Worm (Caenorhabditis elegans): ENCODE measurements around the gene C14C10.1.
A peak's percentile ranks its signal among the peaks of the same experiment; 100 is the strongest.

C14C10.1 gene

ce11 chrV:12588030-12588429 lies at the start of gene C14C10.1:
Gene C14C10.1 (plus strand): TSS chrV:12588330.
- no peak for TF ChIP-seq nhr-21 (tag; optimal IDR thresholded peaks at IDR 0.05)

ce11 chrV:12538984-12539852 lies 48.9 kb upstream of the C14C10.1 start:
- no peak for TF ChIP-seq F13H6.1 (tag; optimal IDR thresholded peaks at IDR 0.05)
- no peak for TF ChIP-seq sem-4 (tag; optimal IDR thresholded peaks at IDR 0.05)
- TF ChIP-seq sma-9 (GFP tag; optimal IDR thresholded peaks at IDR 0.05) = peak; percentile 49
- no peak for TF ChIP-seq sma-9 (tag; optimal IDR thresholded peaks at IDR 0.05)
- TF ChIP-seq Y55F3AM.14 (GFP tag; optimal IDR thresholded peaks at IDR 0.05) = peak; percentile 20
- no peak for TF ChIP-seq ztf-4 (tag; optimal IDR thresholded peaks at IDR 0.05)
- no peak for TF ChIP-seq nhr-21 (tag; optimal IDR thresholded peaks at IDR 0.05)
- no peak for TF ChIP-seq blmp-1 (tag; optimal IDR thresholded peaks at IDR 0.05; ENCODE audit: insufficient read depth)
- peak; percentile 23 for TF ChIP-seq fos-1 (tag; optimal IDR thresholded peaks at IDR 0.05)
- TF ChIP-seq nhr-6 (tag; optimal IDR thresholded peaks at IDR 0.05) = no peak
- peak; percentile 56 for TF ChIP-seq elt-1 (tag; optimal IDR thresholded peaks at IDR 0.05)
- no peak for TF ChIP-seq egl-27 (tag; optimal IDR thresholded peaks at IDR 0.05)
- TF ChIP-seq nhr-237 (tag; optimal IDR thresholded peaks at IDR 0.05) = no peak
- no peak for TF ChIP-seq snpc-4 (tag; optimal IDR thresholded peaks at IDR 0.05)
- no peak for TF ChIP-seq ZK546.5 (tag; optimal IDR thresholded peaks at IDR 0.05)
- TF ChIP-seq zag-1 (tag; optimal IDR thresholded peaks at IDR 0.05) = no peak
- TF ChIP-seq mab-5 (tag; optimal IDR thresholded peaks at IDR 0.05) = no peak
- TF ChIP-seq nhr-11 (tag; optimal IDR thresholded peaks at IDR 0.05) = no peak
- TF ChIP-seq nhr-23 (tag; optimal IDR thresholded peaks at IDR 0.05) = no peak
- TF ChIP-seq nhr-25 (tag; optimal IDR thresholded peaks at IDR 0.05) = no peak
- no peak for TF ChIP-seq nhr-77 (tag; optimal IDR thresholded peaks at IDR 0.05)
- TF ChIP-seq lsy-2 (tag; optimal IDR thresholded peaks at IDR 0.05) = peak in 1 of 2 experiments; percentile 44

- TF ChIP-seq zag-1 (tag; optimal IDR thresholded peaks at IDR 0.05) (peak; percentile 8), fos-1 (tag; optimal IDR thresholded peaks at IDR 0.05) (peak; percentile 92), nhr-6 (tag; optimal IDR thresholded peaks at IDR 0.05) (no peak), gmeb-1 (tag; optimal IDR thresholded peaks at IDR 0.05) (no peak), unc-62 (GFP tag; optimal IDR thresholded peaks at IDR 0.05) (peak; percentile 46)
Measured at ce11 chrV:12540018-12540417, 48.1 kb upstream of the C14C10.1 start.

- no peak for TF ChIP-seq aly-2 (tag; optimal IDR thresholded peaks at IDR 0.05)
Measured at ce11 chrV:12540739-12541138, 47.4 kb upstream of the C14C10.1 start, which contains the start of gene F45D3.2. Gene F45D3.2 (plus strand): TSS chrV:12541039.

- TF ChIP-seq nhr-129 (tag; optimal IDR thresholded peaks at IDR 0.05) (no peak), elt-3 (tag; optimal IDR thresholded peaks at IDR 0.05) (no peak), egl-27 (tag; optimal IDR thresholded peaks at IDR 0.05) (no peak), C34F6.9 (tag; optimal IDR thresholded peaks at IDR 0.05) (no peak), nhr-237 (tag; optimal IDR thresholded peaks at IDR 0.05) (no peak), sem-4 (tag; optimal IDR thresholded peaks at IDR 0.05) (no peak), lin-11 (tag; optimal IDR thresholded peaks at IDR 0.05) (no peak), ceh-16 (tag; optimal IDR thresholded peaks at IDR 0.05) (no peak)
Measured at ce11 chrV:12541207-12541606, 46.9 kb upstream of the C14C10.1 start.

- no peak for TF ChIP-seq elt-1 (tag; optimal IDR thresholded peaks at IDR 0.05)
- TF ChIP-seq nhr-25 (tag; optimal IDR thresholded peaks at IDR 0.05) = peak; percentile 37
- peak in 1 of 2 experiments; percentile 43 for TF ChIP-seq lsy-2 (tag; optimal IDR thresholded peaks at IDR 0.05)
- peak; percentile 83 for TF ChIP-seq nhr-11 (tag; optimal IDR thresholded peaks at IDR 0.05)
- no peak for TF ChIP-seq nhr-129 (tag; optimal IDR thresholded peaks at IDR 0.05)
- no peak for TF ChIP-seq unc-62 (GFP tag; optimal IDR thresholded peaks at IDR 0.05)
- peak; percentile 48 for TF ChIP-seq blmp-1 (tag; optimal IDR thresholded peaks at IDR 0.05; ENCODE audit: insufficient read depth)
- TF ChIP-seq ZK546.5 (tag; optimal IDR thresholded peaks at IDR 0.05) = no peak
- TF ChIP-seq nhr-23 (tag; optimal IDR thresholded peaks at IDR 0.05) = no peak
- TF ChIP-seq nhr-21 (tag; optimal IDR thresholded peaks at IDR 0.05) = peak; percentile 60
- TF ChIP-seq egl-27 (tag; optimal IDR thresholded peaks at IDR 0.05) = no peak
- no peak for TF ChIP-seq nhr-6 (tag; optimal IDR thresholded peaks at IDR 0.05)
- no peak for TF ChIP-seq sma-3 (GFP tag; optimal IDR thresholded peaks at IDR 0.05)
- TF ChIP-seq snpc-4 (tag; optimal IDR thresholded peaks at IDR 0.05) = no peak
- no peak for TF ChIP-seq sma-9 (GFP tag; optimal IDR thresholded peaks at IDR 0.05)
- no peak for TF ChIP-seq sma-9 (tag; optimal IDR thresholded peaks at IDR 0.05)
- peak; percentile 45 for TF ChIP-seq fos-1 (tag; optimal IDR thresholded peaks at IDR 0.05)
- no peak for TF ChIP-seq nhr-12 (tag; optimal IDR thresholded peaks at IDR 0.05)
- no peak for TF ChIP-seq sem-4 (tag; optimal IDR thresholded peaks at IDR 0.05)
- no peak for TF ChIP-seq unc-39 (tag; optimal IDR thresholded peaks at IDR 0.05)
- no peak for TF ChIP-seq F13H6.1 (tag; optimal IDR thresholded peaks at IDR 0.05)
Measured at ce11 chrV:12542683-12543319, 45.3 kb upstream of the C14C10.1 start.

All from whole organism, L2 larva.